Worm (Caenorhabditis elegans) whole organism, L4 larva: ENCODE measurements around the gene pdhk-2.

Experiments
- F10B5.3 ChIP-seq: sonication (generic microtip); optimal IDR thresholded peaks from 2 replicates; lab custom pipeline; 2016; ENCODE audit warnings: mild to moderate bottlenecking, missing genetic modification characterization, missing compliant biosample characterization
- F49E8.2 ChIP-seq: sonication (generic microtip); optimal IDR thresholded peaks from 2 replicates; lab custom pipeline; 2016; ENCODE audit warnings: missing compliant biosample characterization, mild to moderate bottlenecking, missing genetic modification characterization, borderline replicate concordance
- R02D3.7 ChIP-seq: fragments of 150-350 bp; sonication (generic microtip); optimal IDR thresholded peaks from 3 replicates; lab custom pipeline; 2014; ENCODE audit warnings: missing biosample characterization, missing genetic modification characterization
- Y105C5A.15 ChIP-seq: fragments of 200-800 bp; sonication (Bioruptor generic); IDR thresholded peaks from 2 replicates; pipeline ENCODE4 v1.3.6; 2022; ENCODE audit warnings: missing genetic modification characterization, missing compliant biosample characterization
- Y5F2A.4 ChIP-seq: fragments of 200-800 bp; sonication (Bioruptor generic); optimal IDR thresholded peaks from 2 replicates; lab custom pipeline; 2018; ENCODE audit warnings: mild to moderate bottlenecking, missing genetic modification characterization, missing compliant biosample characterization
- aly-2 ChIP-seq: sonication (generic microtip); optimal IDR thresholded peaks from 2 replicates; lab custom pipeline; 2018; ENCODE audit warnings: missing biosample characterization, missing genetic modification characterization
- ceh-28 ChIP-seq: fragments of 150-350 bp; optimal IDR thresholded peaks from 2 replicates; lab custom pipeline; 2014; ENCODE audit warnings: missing biosample characterization, missing genetic modification reagents, missing genetic modification characterization
- ces-1 ChIP-seq: fragments of 150-350 bp; sonication (generic microtip); optimal IDR thresholded peaks from 4 replicates; lab custom pipeline; 2014; ENCODE audit warnings: missing biosample characterization, missing genetic modification reagents, missing genetic modification characterization
- ctbp-1 ChIP-seq: fragments of 200-800 bp; sonication (Bioruptor generic); IDR thresholded peaks from 2 replicates; pipeline ENCODE4 v1.3.6; 2022; ENCODE audit warnings: missing genetic modification reagents, missing genetic modification characterization, missing compliant biosample characterization
- daf-12 ChIP-seq: fragments of 150-350 bp; optimal IDR thresholded peaks from 2 replicates; lab custom pipeline; 2014; ENCODE audit warnings: missing biosample characterization, missing genetic modification reagents, missing genetic modification characterization
- dmd-6 ChIP-seq: fragments of 200-800 bp; sonication (Bioruptor generic); IDR thresholded peaks from 2 replicates; pipeline ENCODE4 v1.3.6; 2022; ENCODE audit warnings: missing genetic modification reagents, missing genetic modification characterization, missing compliant biosample characterization
- duxl-1 ChIP-seq: sonication (generic microtip); optimal IDR thresholded peaks from 2 replicates; lab custom pipeline; 2016; ENCODE audit warnings: mild to moderate bottlenecking, missing genetic modification characterization, moderate library complexity, missing compliant biosample characterization; ENCODE audit not compliant: poor library complexity
- dve-1 ChIP-seq: sonication (generic microtip); optimal IDR thresholded peaks from 2 replicates; lab custom pipeline; 2017; ENCODE audit warnings: antibody characterized with exemption, mild to moderate bottlenecking, missing genetic modification characterization, missing compliant biosample characterization; ENCODE audit not compliant: insufficient read depth
- egl-43 ChIP-seq: fragments of 200-800 bp; sonication (Bioruptor generic); IDR thresholded peaks from 2 replicates; pipeline ENCODE4 v1.3.6; 2022; ENCODE audit warnings: missing genetic modification reagents, missing genetic modification characterization, missing compliant biosample characterization
- fkh-10 ChIP-seq: fragments of 150-350 bp; optimal IDR thresholded peaks from 2 replicates; lab custom pipeline; 2014; ENCODE audit warnings: missing biosample characterization, missing genetic modification reagents, missing genetic modification characterization
- hif-1 ChIP-seq, 2 experiments: sonication (generic microtip); optimal IDR thresholded peaks; 2 replicates each; lab custom pipeline; 2016 to 2017; ENCODE audit warnings: missing compliant biosample characterization in 2 of 2, missing genetic modification characterization in 2 of 2, missing genetic modification reagents in 2 of 2, missing genotype in 2 of 2, mild to moderate bottlenecking in 1 of 2
- hlh-30 ChIP-seq: sonication (generic microtip); optimal IDR thresholded peaks from 2 replicates; lab custom pipeline; 2017; ENCODE audit warnings: antibody characterized with exemption, mild to moderate bottlenecking, missing genetic modification characterization, missing compliant biosample characterization; ENCODE audit not compliant: insufficient read depth
- jun-1 ChIP-seq: fragments of 150-350 bp; optimal IDR thresholded peaks from 2 replicates; lab custom pipeline; 2014; ENCODE audit warnings: missing biosample characterization, missing genetic modification reagents, missing genetic modification characterization
- lin-1 ChIP-seq: fragments of 200-800 bp; sonication (Bioruptor generic); IDR thresholded peaks from 2 replicates; pipeline ENCODE4 v1.3.6; 2022; ENCODE audit warnings: missing genetic modification reagents, missing genetic modification characterization, missing compliant biosample characterization
- lin-29 ChIP-seq: fragments of 200-800 bp; sonication (Bioruptor generic); IDR thresholded peaks from 2 replicates; pipeline ENCODE4 v1.3.6; 2022; ENCODE audit warnings: missing genetic modification reagents, missing genetic modification characterization, missing compliant biosample characterization
- lsy-2 ChIP-seq, 2 experiments: fragments of 150-350 bp in 1 of 2; sonication (generic microtip) in 1 of 2; optimal IDR thresholded peaks; 2 replicates each; lab custom pipeline; 2014 to 2017; ENCODE audit warnings: missing biosample characterization in 2 of 2, missing genetic modification characterization in 2 of 2
- mdl-1 ChIP-seq, 2 experiments: fragments of 150-350 bp in 1 of 2; sonication (generic microtip) in 1 of 2; optimal IDR thresholded peaks; 2 replicates each; lab custom pipeline; 2014 to 2017; ENCODE audit warnings: missing biosample characterization in 2 of 2, missing genetic modification characterization in 2 of 2
- mep-1 ChIP-seq: fragments of 150-350 bp; sonication (generic microtip); optimal IDR thresholded peaks from 3 replicates; lab custom pipeline; 2014; ENCODE audit warnings: missing biosample characterization, missing genetic modification characterization
- nhr-10 ChIP-seq: fragments of 150-350 bp; optimal IDR thresholded peaks from 2 replicates; lab custom pipeline; 2014; ENCODE audit warnings: missing biosample characterization, missing genetic modification characterization
- nhr-11 ChIP-seq: fragments of 150-350 bp; optimal IDR thresholded peaks from 2 replicates; lab custom pipeline; 2014; ENCODE audit warnings: missing biosample characterization, missing genetic modification characterization
- nhr-111 ChIP-seq: fragments of 200-800 bp; sonication (Bioruptor generic); optimal IDR thresholded peaks from 2 replicates; lab custom pipeline; 2018; ENCODE audit warnings: mild to moderate bottlenecking, missing genetic modification characterization, missing compliant biosample characterization
- nhr-237 ChIP-seq: sonication (generic microtip); optimal IDR thresholded peaks from 2 replicates; lab custom pipeline; 2017; ENCODE audit warnings: missing biosample characterization, missing genetic modification characterization
- nhr-25 ChIP-seq: sonication (generic microtip); optimal IDR thresholded peaks from 2 replicates; lab custom pipeline; 2017; ENCODE audit warnings: missing genetic modification characterization, mild to moderate bottlenecking, missing compliant biosample characterization, antibody characterized with exemption, moderate library complexity, borderline replicate concordance; ENCODE audit not compliant: insufficient read depth
- nhr-28 ChIP-seq: fragments of 150-350 bp; optimal IDR thresholded peaks from 2 replicates; lab custom pipeline; 2014; ENCODE audit warnings: missing biosample characterization, missing genetic modification characterization
- nhr-41 ChIP-seq: fragments of 200-800 bp; sonication (Bioruptor generic); IDR thresholded peaks from 2 replicates; pipeline ENCODE4 v1.3.6; 2022; ENCODE audit warnings: missing genetic modification reagents, missing genetic modification characterization, missing compliant biosample characterization
- nhr-48 ChIP-seq: sonication (generic microtip); optimal IDR thresholded peaks from 2 replicates; lab custom pipeline; 2016; ENCODE audit warnings: mild to moderate bottlenecking, missing genetic modification characterization, missing compliant biosample characterization
- nhr-6 ChIP-seq: fragments of 150-350 bp; optimal IDR thresholded peaks from 2 replicates; lab custom pipeline; 2014; ENCODE audit warnings: missing biosample characterization, missing genetic modification characterization
- pqm-1 ChIP-seq: sonication (generic microtip); optimal IDR thresholded peaks from 2 replicates; lab custom pipeline; 2017; ENCODE audit warnings: missing biosample characterization, missing genetic modification characterization
- rbr-2 ChIP-seq: sonication (generic microtip); optimal IDR thresholded peaks from 2 replicates; lab custom pipeline; 2016; ENCODE audit warnings: missing genotype, missing genetic modification characterization, missing compliant biosample characterization
- tra-1 ChIP-seq: fragments of 200-800 bp; sonication (Bioruptor generic); IDR thresholded peaks from 2 replicates; pipeline ENCODE4 v1.3.6; 2022; ENCODE audit warnings: missing genetic modification reagents, missing genetic modification characterization, missing compliant biosample characterization
- unc-130 ChIP-seq: sonication (generic microtip); optimal IDR thresholded peaks from 2 replicates; lab custom pipeline; 2016; ENCODE audit warnings: missing genetic modification reagents, missing genetic modification characterization, missing compliant biosample characterization
- zag-1 ChIP-seq: fragments of 150-350 bp; optimal IDR thresholded peaks from 2 replicates; lab custom pipeline; 2014; ENCODE audit warnings: missing biosample characterization, missing genetic modification characterization
- zfp-2 ChIP-seq: sonication (generic microtip); optimal IDR thresholded peaks from 2 replicates; lab custom pipeline; 2016; ENCODE audit warnings: mild to moderate bottlenecking, missing genetic modification characterization, missing compliant biosample characterization
- ztf-11 ChIP-seq: fragments of 150-350 bp; optimal IDR thresholded peaks from 2 replicates; lab custom pipeline; 2014; ENCODE audit warnings: missing biosample characterization, missing genetic modification characterization

The pdhk-2 gene

ce11 chrIII:8785426-8785825, 44.2 kb upstream of the pdhk-2 start (continued):
- no peak for TF ChIP-seq nhr-111 (GFP tag; lab: Kevin White, UChicago)
- no peak for TF ChIP-seq ceh-28 (tag; lab: Kevin White, UChicago)
- no peak for TF ChIP-seq lin-29
- peak; percentile 64 for TF ChIP-seq nhr-11 (tag; lab: Kevin White, UChicago)
- no peak for TF ChIP-seq ztf-11 (tag; lab: Kevin White, UChicago)
- no peak for TF ChIP-seq nhr-237 (tag; lab: Kevin White, UChicago)
- no peak for TF ChIP-seq ctbp-1
- TF ChIP-seq dmd-6 (GFP tag; lab: Robert Waterston, UW) = peak; percentile 81
- no peak for TF ChIP-seq zag-1 (tag; lab: Kevin White, UChicago)
- no peak for TF ChIP-seq daf-12 (tag; lab: Kevin White, UChicago)
- no peak for TF ChIP-seq F49E8.2
- peak; percentile 78 for TF ChIP-seq nhr-28 (tag; lab: Kevin White, UChicago)
- TF ChIP-seq dve-1 (tag; lab: Kevin White, UChicago) = peak; percentile 63
- no peak for TF ChIP-seq nhr-6 (tag; lab: Kevin White, UChicago)
- no peak for TF ChIP-seq nhr-10 (tag; lab: Kevin White, UChicago)
- peak in 1 of 2 experiments; percentile 63 for TF ChIP-seq lsy-2 (tag; optimal IDR thresholded peaks at IDR 0.05; lab: Kevin White, UChicago)
- TF ChIP-seq aly-2 (tag; lab: Kevin White, UChicago) = no peak
- TF ChIP-seq nhr-25 (tag; lab: Kevin White, UChicago) = no peak
- no peak for TF ChIP-seq Y5F2A.4
- TF ChIP-seq R02D3.7 (tag; lab: Kevin White, UChicago) = no peak
- no peak for TF ChIP-seq F10B5.3 (tag; lab: Kevin White, UChicago)
- TF ChIP-seq hlh-30 (tag; lab: Kevin White, UChicago) = peak; percentile 92
- no peak for TF ChIP-seq Y105C5A.15 (GFP tag; lab: Robert Waterston, UW)
- peak in 1 of 2 experiments; percentile 48 for TF ChIP-seq hif-1 (tag; optimal IDR thresholded peaks at IDR 0.05; lab: Kevin White, UChicago)
- no peak for TF ChIP-seq ces-1 (GFP tag; lab: Kevin White, UChicago)
- peak; percentile 56 for TF ChIP-seq mep-1 (tag; lab: Kevin White, UChicago)
- TF ChIP-seq egl-43 = 0 out of 2 replicates have a peak, but pooled peaks have one; percentile 62
- TF ChIP-seq tra-1 = 0 out of 2 replicates have a peak, but pooled peaks have one; percentile 33
- TF ChIP-seq mdl-1 (tag; optimal IDR thresholded peaks at IDR 0.05; lab: Kevin White, UChicago) = peak; percentile 2 to 95
- no peak for TF ChIP-seq lin-1
- TF ChIP-seq duxl-1 (tag; lab: Kevin White, UChicago) = peak; percentile 22
- no peak for TF ChIP-seq zfp-2 (tag; lab: Kevin White, UChicago)
- TF ChIP-seq nhr-48 (tag; lab: Kevin White, UChicago) = no peak
- peak; percentile 38 for TF ChIP-seq rbr-2 (tag; lab: Kevin White, UChicago)
- TF ChIP-seq unc-130 = no peak

- TF ChIP-seq pqm-1 (tag; lab: Kevin White, UChicago) (no peak), nhr-41 (GFP tag; lab: Robert Waterston, UW) (no peak), aly-2 (tag; lab: Kevin White, UChicago) (no peak), nhr-28 (tag; lab: Kevin White, UChicago) (no peak), fkh-10 (GFP tag; lab: Kevin White, UChicago) (no peak), ces-1 (GFP tag; lab: Kevin White, UChicago) (no peak), jun-1 (no peak)
These were observed 43.3 kb upstream of the pdhk-2 start for ce11 chrIII:8784500-8784899.
